Fruit fly (Drosophila melanogaster): ENCODE measurements around the gene Drsl1.

Drsl1 gene

dm6 chr3L:3303534-3304459 is 31.8 kb downstream of the Drsl1 start, which contains the start of gene ZnT63C:
ZnT63C (plus strand) TSS chr3L:3303708.
- no peak for TF ChIP-seq noc (tag; optimal IDR thresholded peaks at IDR 0.05)

DNA sequence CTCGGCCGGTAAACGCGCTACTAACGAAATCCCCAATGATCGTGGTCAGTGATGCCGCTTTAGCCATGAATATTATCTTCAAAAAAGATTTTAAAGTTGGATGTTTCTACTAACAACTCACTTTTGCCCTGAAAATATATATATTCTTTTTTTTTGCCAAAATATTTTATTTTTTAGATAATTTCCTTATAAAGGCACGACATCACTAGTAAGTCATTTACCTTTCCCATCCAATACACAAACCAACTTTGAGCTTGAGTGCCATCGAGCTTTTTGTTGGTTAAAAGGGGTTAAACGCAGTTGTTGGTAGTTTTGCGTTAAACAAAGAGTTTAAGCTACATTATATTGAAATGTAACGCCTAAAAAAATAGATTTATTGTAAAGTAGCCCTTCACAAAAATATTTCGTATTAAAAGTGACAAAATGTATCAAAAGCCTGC is 32.5 kb downstream of the Drsl1 start, which contains the start of gene CG14968:
Gene CG14968, minus strand, starts transcription at position 26 of the 440 bp plus-strand sequence.
- TF ChIP-seq noc (tag; optimal IDR thresholded peaks at IDR 0.05) = peak; percentile 96

- TF ChIP-seq noc (tag; optimal IDR thresholded peaks at IDR 0.05) = peak; percentile 97
Measured at dm6 chr3L:3301171-3301738, 34.3 kb downstream of the Drsl1 start.

DNA sequence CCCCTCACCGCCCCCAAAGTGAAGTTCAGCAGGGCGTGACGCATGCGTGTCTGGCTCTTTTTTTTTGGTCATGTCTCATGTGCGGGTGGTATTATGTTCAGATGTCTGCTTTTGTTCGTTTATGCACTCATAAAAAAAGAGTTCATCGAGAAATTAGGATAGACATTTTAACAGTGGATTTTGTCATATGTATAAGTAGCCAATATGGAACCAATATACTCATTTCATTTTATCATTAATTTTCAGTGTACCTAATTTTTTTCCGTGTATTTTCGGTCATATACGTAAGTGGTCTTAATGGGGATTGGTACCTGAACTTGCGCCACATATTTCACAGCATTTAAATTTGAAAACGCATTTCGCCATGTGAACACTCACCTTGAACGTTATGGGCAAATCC is 35.2 kb downstream of the Drsl1 start:
- no peak for TF ChIP-seq noc (tag; optimal IDR thresholded peaks at IDR 0.05)

DNA sequence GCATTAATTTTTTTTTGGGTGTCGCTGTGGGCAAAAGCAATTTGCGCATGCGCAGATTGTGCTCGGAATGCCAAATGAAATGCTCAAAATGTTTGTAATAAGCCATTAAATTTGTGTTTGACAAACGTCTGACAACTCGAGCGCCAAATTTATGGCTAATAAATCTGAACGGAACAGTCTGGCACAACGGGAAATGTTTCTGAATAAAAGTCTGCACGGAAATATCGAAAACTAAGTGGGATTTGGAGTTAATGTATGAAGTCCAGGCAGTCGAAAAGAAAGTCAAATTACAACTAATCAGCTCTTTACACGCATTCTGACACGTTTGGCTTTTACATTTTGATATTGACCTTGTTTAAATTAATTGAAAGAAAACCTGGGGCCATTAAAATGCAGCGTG is 44.4 kb downstream of the Drsl1 start, which contains the start of gene CG12009:
Gene CG12009, plus strand, starts transcription at position 301 of the 400 bp plus-strand sequence.
- no peak for TF ChIP-seq noc (tag; optimal IDR thresholded peaks at IDR 0.05)

DNA sequence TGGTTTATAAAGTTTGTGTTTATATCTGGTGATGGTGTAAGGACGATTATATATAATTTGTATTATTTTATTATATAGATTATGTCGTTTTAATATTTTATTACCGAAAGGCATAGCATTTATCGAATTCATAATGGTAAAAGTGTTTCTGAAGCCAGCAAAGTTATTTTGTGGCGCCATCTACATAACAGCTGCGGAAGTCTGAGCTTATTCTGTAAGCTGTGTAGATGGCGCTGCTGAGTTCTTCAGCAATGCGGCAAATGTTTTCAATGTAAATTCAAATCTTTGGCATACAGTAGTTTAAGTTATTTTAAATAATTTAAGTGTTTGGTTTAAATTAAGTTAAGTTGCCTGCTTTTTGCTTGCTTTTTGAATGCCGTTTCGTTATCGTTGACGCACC is 47.2 kb downstream of the Drsl1 start:
- TF ChIP-seq noc (tag; optimal IDR thresholded peaks at IDR 0.05) = no peak
